Fruit fly (Drosophila melanogaster): ENCODE measurements around the gene OtopLa.

Gene OtopLa

DNA sequence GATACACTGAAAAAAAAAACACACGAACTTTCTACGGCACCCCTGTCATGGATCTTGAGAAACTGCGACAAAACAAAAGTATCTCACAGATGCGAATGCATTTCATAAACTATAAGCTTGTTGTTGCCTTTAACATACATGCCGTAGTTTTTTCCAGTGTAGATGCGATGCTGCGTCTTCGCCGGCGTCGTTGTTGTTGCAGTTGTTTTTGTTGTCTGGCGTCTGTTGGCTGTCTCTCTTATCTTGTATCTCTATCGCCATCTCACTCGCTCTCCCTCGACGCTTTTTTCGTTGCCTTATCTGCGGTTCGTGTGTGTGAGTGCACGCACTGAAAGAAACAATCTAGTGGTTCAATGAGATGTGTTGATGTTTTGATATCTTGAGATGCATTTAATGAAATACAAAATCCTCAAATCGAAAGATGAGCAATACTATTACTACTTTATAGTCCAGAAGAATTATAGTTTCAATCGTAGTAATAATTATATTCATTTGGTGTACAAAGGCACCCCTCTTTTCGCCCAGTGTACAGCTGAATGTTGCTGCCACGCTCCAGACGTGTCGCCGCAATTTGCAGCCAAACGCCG is 48.2 kb upstream of the OtopLa start (continued):
- TF ChIP-seq Doc2 (GFP tag; IDR thresholded peaks at IDR 0.05) (peak; percentile 78; the same call in 1 of the 2 replicates), p53 (GFP tag; optimal IDR thresholded peaks at IDR 0.05) (peak; percentile 96), sisA (GFP tag; IDR thresholded peaks at IDR 0.05) (peak; percentile 96), Eip74EF (GFP tag; optimal IDR thresholded peaks at IDR 0.05) (peak in 1 of 2 experiments; percentile 89), gfzf (GFP tag; optimal IDR thresholded peaks at IDR 0.05) (peak; percentile 37), CG42726 (GFP tag; IDR thresholded peaks at IDR 0.05; ENCODE audit: partially characterized antibody) (no peak), BEAF-32 (GFP tag; optimal IDR thresholded peaks at IDR 0.05) (no peak), CG7786 (GFP tag; optimal IDR thresholded peaks at IDR 0.05) (peak; percentile 97), Sry-δ (GFP tag; optimal IDR thresholded peaks at IDR 0.05) (peak; percentile 72), Dip2 (GFP tag; IDR thresholded peaks at IDR 0.05) (no peak), CG14710 (tag; optimal IDR thresholded peaks at IDR 0.05) (peak; percentile 94), Dad (GFP tag; optimal IDR thresholded peaks at IDR 0.05) (peak; percentile 97), so (GFP tag; IDR thresholded peaks at IDR 0.05) (peak; percentile 94), Hey (tag; optimal IDR thresholded peaks at IDR 0.05) (peak; percentile 75), Awh (GFP tag; IDR thresholded peaks at IDR 0.05) (peak; percentile 96), CG17328 (GFP tag; IDR thresholded peaks at IDR 0.05) (peak; percentile 98), pnt (GFP tag; optimal IDR thresholded peaks at IDR 0.05) (peak; percentile 99), fd96Cb (tag; optimal IDR thresholded peaks at IDR 0.05) (peak; percentile 95), CG11093 (GFP tag; IDR thresholded peaks at IDR 0.05) (peak; percentile 93), sc (optimal IDR thresholded peaks at IDR 0.05) (no peak), sc (GFP tag; optimal IDR thresholded peaks at IDR 0.05) (peak; percentile 68), CG12071 (GFP tag; optimal IDR thresholded peaks at IDR 0.05) (peak; percentile 94), CG8359 (GFP tag; optimal IDR thresholded peaks at IDR 0.05; ENCODE audit: borderline replicate concordance) (peak; percentile 74), pros (GFP tag; optimal IDR thresholded peaks at IDR 0.05) (peak; percentile 62), MESR4 (GFP tag; optimal IDR thresholded peaks at IDR 0.05) (peak; percentile 47), ftz-f1 (GFP tag; optimal IDR thresholded peaks at IDR 0.05) (peak; percentile 50), ato (GFP tag; IDR thresholded peaks at IDR 0.05; ENCODE audit: partially characterized antibody) (no peak), CG18599 (GFP tag; optimal IDR thresholded peaks at IDR 0.05) (peak; percentile 94), vvl (GFP tag; IDR thresholded peaks at IDR 0.05) (peak; percentile 98), GATAe (GFP tag; conservative IDR thresholded peaks at IDR 0.05) (peak; percentile 53), CG12744 (GFP tag; optimal IDR thresholded peaks at IDR 0.05) (peak; percentile 96), Optix (GFP tag; IDR thresholded peaks at IDR 0.05) (peak; percentile 96), CG12236 (GFP tag; optimal IDR thresholded peaks at IDR 0.05) (peak; percentile 97), hkb (optimal IDR thresholded peaks at IDR 0.05) (no peak), hkb (GFP tag; IDR thresholded peaks at IDR 0.05) (peak; percentile 96), sob (GFP tag; IDR thresholded peaks at IDR 0.05) (peak; percentile 96), CG30431 (GFP tag; optimal IDR thresholded peaks at IDR 0.05) (peak; percentile 97), HmgZ (tag; optimal IDR thresholded peaks at IDR 0.05) (peak; percentile 86), jing (GFP tag; optimal IDR thresholded peaks at IDR 0.05) (peak; percentile 91), Fer1 (GFP tag; optimal IDR thresholded peaks at IDR 0.05) (peak; percentile 95), CG18476 (GFP tag; optimal IDR thresholded peaks at IDR 0.05) (peak; percentile 96), CG3407 (GFP tag; optimal IDR thresholded peaks at IDR 0.05) (peak; percentile 89), crol (GFP tag; IDR thresholded peaks at IDR 0.05) (peak; percentile 48), zfh1 (GFP tag; IDR thresholded peaks at IDR 0.05) (peak; percentile 98), Dll (GFP tag; IDR thresholded peaks at IDR 0.05; ENCODE audit: partially characterized antibody) (no peak), lab (GFP tag; optimal IDR thresholded peaks at IDR 0.05) (peak; percentile 95), CG11085 (GFP tag; IDR thresholded peaks at IDR 0.05) (peak; percentile 86), CG2678 (tag; optimal IDR thresholded peaks at IDR 0.05) (peak; percentile 95), CG7372 (GFP tag; IDR thresholded peaks at IDR 0.05) (peak; percentile 92), dmrt11E (tag; optimal IDR thresholded peaks at IDR 0.05) (peak; percentile 96)
